Fruit fly (Drosophila melanogaster): ENCODE data around the gene CG42780.
A peak's percentile ranks its signal among the peaks of the same experiment; 100 is the strongest.

CG42780 gene

DNA sequence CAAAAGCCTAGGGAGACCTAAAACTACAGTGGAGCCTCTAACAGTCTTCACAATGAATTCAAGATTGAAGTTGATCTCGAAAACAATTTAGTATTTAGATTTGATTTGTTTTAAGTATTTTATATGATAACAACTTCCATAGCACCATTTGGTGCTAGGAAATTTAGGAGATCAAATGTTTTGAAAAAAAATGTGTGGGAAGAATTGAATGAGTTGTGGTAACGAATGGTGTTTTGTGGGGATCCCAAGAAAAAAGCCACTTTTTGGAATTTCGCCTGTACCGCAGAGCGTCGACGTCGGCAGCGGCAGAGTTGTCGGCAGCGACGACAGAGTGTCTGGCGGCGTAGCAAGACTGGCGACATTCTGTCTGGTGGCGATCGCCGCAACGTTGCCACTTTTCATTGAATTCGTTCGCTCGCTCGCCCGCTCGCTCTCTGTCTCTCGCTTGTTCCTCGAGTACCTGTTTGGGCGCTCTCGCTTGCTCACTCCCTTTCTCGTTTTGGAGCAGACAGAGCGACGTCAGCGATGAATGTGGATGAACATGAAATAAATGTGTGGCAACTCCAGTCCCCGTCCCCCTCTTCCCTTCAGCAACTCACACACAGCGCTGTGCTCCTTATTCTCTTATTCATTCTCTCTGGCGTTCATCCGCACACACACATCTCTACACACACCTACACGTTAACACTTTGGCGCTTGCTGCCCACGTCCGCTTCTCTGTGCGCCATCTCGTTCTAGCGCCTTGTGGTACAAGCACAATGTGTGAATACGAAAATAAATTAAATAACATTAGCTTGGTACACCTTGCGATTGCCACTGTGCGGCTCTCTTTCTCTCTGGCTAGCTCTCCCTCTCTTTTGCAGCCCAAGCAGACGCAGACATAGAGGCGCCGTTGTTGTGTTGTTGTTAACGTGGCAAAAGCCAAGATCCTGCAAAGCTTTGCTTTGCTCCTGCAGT is 32.3 kb downstream of the CG42780 start (continued):
- TF ChIP-seq CG15514 (GFP tag; optimal IDR thresholded peaks at IDR 0.05) (peak; percentile 2), CG1647 (GFP tag; optimal IDR thresholded peaks at IDR 0.05) (no peak), CG12104 (GFP tag; optimal IDR thresholded peaks at IDR 0.05) (no peak), gcm (GFP tag; optimal IDR thresholded peaks at IDR 0.05) (peak; percentile 22), dati (GFP tag; IDR thresholded peaks at IDR 0.05) (no peak), Rfx (GFP tag; IDR thresholded peaks at IDR 0.05) (peak; percentile 52), CG4820 (GFP tag; optimal IDR thresholded peaks at IDR 0.05) (peak; percentile 22), CG2202 (tag; optimal IDR thresholded peaks at IDR 0.05) (no peak), tap (tag; optimal IDR thresholded peaks at IDR 0.05) (peak; percentile 39), Hr3 (GFP tag; optimal IDR thresholded peaks at IDR 0.05) (no peak), CG10431 (GFP tag; optimal IDR thresholded peaks at IDR 0.05) (peak; percentile 32), pnt (GFP tag; optimal IDR thresholded peaks at IDR 0.05) (no peak), CoRest (tag; optimal IDR thresholded peaks at IDR 0.05) (peak; percentile 68), CG15011 (GFP tag; optimal IDR thresholded peaks at IDR 0.05) (peak; percentile 36), lmd (GFP tag; IDR thresholded peaks at IDR 0.05) (peak; percentile 69), Myb (GFP tag; optimal IDR thresholded peaks at IDR 0.05) (peak; percentile 2), Kr (GFP tag; optimal IDR thresholded peaks at IDR 0.05) (no peak), Camta (GFP tag; optimal IDR thresholded peaks at IDR 0.05) (no peak), Taf1 (GFP tag; IDR thresholded peaks at IDR 0.05) (0 out of 2 replicates have a peak, but pooled peaks have one; percentile 6), Hmr (GFP tag; optimal IDR thresholded peaks at IDR 0.05) (peak; percentile 48), onecut (GFP tag; IDR thresholded peaks at IDR 0.05) (peak; percentile 47; the same call in 1 of the 2 replicates), NfI (GFP tag; optimal IDR thresholded peaks at IDR 0.05) (peak; percentile 43), CG8924 (tag; optimal IDR thresholded peaks at IDR 0.05) (peak; percentile 47), CG13424 (tag; optimal IDR thresholded peaks at IDR 0.05) (peak; percentile 66), Chrac-16 (GFP tag; optimal IDR thresholded peaks at IDR 0.05) (peak; percentile 8), Spps (tag; optimal IDR thresholded peaks at IDR 0.05) (peak; percentile 13), tx (GFP tag; optimal IDR thresholded peaks at IDR 0.05) (peak; percentile 41), CG8388 (GFP tag; optimal IDR thresholded peaks at IDR 0.05) (peak; percentile 26), sna (GFP tag; IDR thresholded peaks at IDR 0.05; ENCODE audit: partially characterized antibody) (peak; percentile 30; the same call in 1 of the 2 replicates), bab2 (GFP tag; optimal IDR thresholded peaks at IDR 0.05) (peak; percentile 13), CG2120 (GFP tag; optimal IDR thresholded peaks at IDR 0.05) (peak; percentile 72), abd-A (tag; optimal IDR thresholded peaks at IDR 0.05) (peak; percentile 36), lab (GFP tag; optimal IDR thresholded peaks at IDR 0.05) (peak; percentile 68), CG12236 (GFP tag; optimal IDR thresholded peaks at IDR 0.05) (peak; percentile 74), btn (GFP tag; optimal IDR thresholded peaks at IDR 0.05) (no peak), mam (GFP tag; optimal IDR thresholded peaks at IDR 0.05) (peak; percentile 67), lilli (GFP tag; optimal IDR thresholded peaks at IDR 0.05) (peak; percentile 41), CG13624 (GFP tag; optimal IDR thresholded peaks at IDR 0.05) (peak; percentile 41), CG13894 (tag; optimal IDR thresholded peaks at IDR 0.05) (no peak), CG5245 (GFP tag; optimal IDR thresholded peaks at IDR 0.05) (peak; percentile 7), al (GFP tag; IDR thresholded peaks at IDR 0.05) (peak; percentile 41; the same call in 1 of the 2 replicates), Pdp1 (GFP tag; optimal IDR thresholded peaks at IDR 0.05) (peak; percentile 7 to 79), so (GFP tag; IDR thresholded peaks at IDR 0.05) (peak; percentile 24; the same call in 1 of the 3 replicates), Oaz (GFP tag; IDR thresholded peaks at IDR 0.05) (no peak), Hr39 (optimal IDR thresholded peaks at IDR 0.05) (no peak), mirr (GFP tag; optimal IDR thresholded peaks at IDR 0.05) (peak; percentile 35), gem (tag; optimal IDR thresholded peaks at IDR 0.05) (peak; percentile 74), fru (optimal IDR thresholded peaks at IDR 0.05) (no peak), tgo (GFP tag; IDR thresholded peaks at IDR 0.05) (peak; percentile 36; the same call in 1 of the 3 replicates)
